Fruit fly (Drosophila melanogaster): ENCODE measurements around the gene CG31676.

The CG31676 gene

DNA sequence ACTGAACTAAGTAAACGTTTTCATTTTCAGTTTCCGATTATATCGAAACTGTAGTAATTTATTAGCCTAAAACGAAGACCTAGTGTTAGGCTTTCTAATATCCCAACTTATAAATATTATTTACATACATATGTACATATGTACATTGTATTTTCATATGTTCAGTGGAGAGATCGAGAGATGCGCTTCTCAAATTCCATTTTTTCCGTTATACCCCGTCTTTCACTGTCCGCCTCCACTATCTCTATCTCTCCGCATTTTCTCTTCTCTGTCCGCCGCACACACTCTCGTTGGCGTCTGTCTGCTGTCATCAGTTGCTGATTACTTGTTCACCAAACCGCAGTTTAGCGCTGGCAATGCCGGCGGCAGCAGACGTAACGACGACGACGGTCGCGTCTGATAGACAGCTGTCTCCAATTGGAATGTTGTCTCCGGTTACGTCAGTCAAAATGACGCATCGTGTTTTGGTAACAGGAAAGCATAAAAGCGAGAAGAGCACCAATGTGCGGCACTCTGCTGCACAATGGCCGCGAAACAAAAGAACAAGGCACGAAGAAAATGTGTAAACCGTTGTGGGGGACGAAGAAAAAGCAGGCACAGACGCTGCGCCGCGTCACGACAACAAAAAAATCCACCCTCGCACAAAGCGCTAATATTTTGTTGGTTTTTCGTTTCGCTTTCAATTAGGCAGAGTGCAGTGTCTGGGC is 17.9 kb upstream of the CG31676 start, which contains the start of gene CG9331 (continued):
- TF ChIP-seq Blimp-1 (GFP tag; optimal IDR thresholded peaks at IDR 0.05) = peak; percentile 76
- no peak for TF ChIP-seq Mad (GFP tag; optimal IDR thresholded peaks at IDR 0.05)
- peak; percentile 21 for TF ChIP-seq chn (GFP tag; optimal IDR thresholded peaks at IDR 0.05)
- peak; percentile 5 for TF ChIP-seq Hmr (GFP tag; optimal IDR thresholded peaks at IDR 0.05)
- no peak for TF ChIP-seq CG6683 (GFP tag; optimal IDR thresholded peaks at IDR 0.05)
- TF ChIP-seq dan (GFP tag; IDR thresholded peaks at IDR 0.05) = no peak
- TF ChIP-seq lola (GFP tag; optimal IDR thresholded peaks at IDR 0.05) = no peak
- no peak for TF ChIP-seq btn (GFP tag; optimal IDR thresholded peaks at IDR 0.05)
- TF ChIP-seq Atf-2 (GFP tag; optimal IDR thresholded peaks at IDR 0.05) = no peak
- peak; percentile 86 for TF ChIP-seq Deaf1 (tag; optimal IDR thresholded peaks at IDR 0.05)
- TF ChIP-seq CG1603 (tag; optimal IDR thresholded peaks at IDR 0.05) = no peak
- no peak for TF ChIP-seq Doc2 (GFP tag; IDR thresholded peaks at IDR 0.05)
- TF ChIP-seq lilli (GFP tag; optimal IDR thresholded peaks at IDR 0.05) = no peak
- no peak for TF ChIP-seq onecut (GFP tag; IDR thresholded peaks at IDR 0.05)
- TF ChIP-seq grau (tag; optimal IDR thresholded peaks at IDR 0.05) = peak; percentile 54
- TF ChIP-seq CG17359 (tag; optimal IDR thresholded peaks at IDR 0.05) = no peak
- TF ChIP-seq dati (GFP tag; IDR thresholded peaks at IDR 0.05) = no peak
- TF ChIP-seq CG7987 (GFP tag; optimal IDR thresholded peaks at IDR 0.05) = no peak
- TF ChIP-seq CG10147 (GFP tag; optimal IDR thresholded peaks at IDR 0.05) = no peak
- peak; percentile 46; the same call in 1 of the 2 replicates for TF ChIP-seq tna (GFP tag; IDR thresholded peaks at IDR 0.05; ENCODE audit: partially characterized antibody)
- no peak for TF ChIP-seq slp2 (GFP tag; optimal IDR thresholded peaks at IDR 0.05)
- no peak for TF ChIP-seq hth (optimal IDR thresholded peaks at IDR 0.05)
- no peak for TF ChIP-seq Mes4 (GFP tag; optimal IDR thresholded peaks at IDR 0.05)
- TF ChIP-seq CG7556 (GFP tag; optimal IDR thresholded peaks at IDR 0.05) = no peak
- TF ChIP-seq CG17568 (GFP tag; optimal IDR thresholded peaks at IDR 0.05) = no peak
- TF ChIP-seq pb (GFP tag; optimal IDR thresholded peaks at IDR 0.05) = peak; percentile 21
- TF ChIP-seq PHDP (tag; optimal IDR thresholded peaks at IDR 0.05) = no peak
- no peak for TF ChIP-seq CG12236 (GFP tag; optimal IDR thresholded peaks at IDR 0.05)
- TF ChIP-seq CG9727 (GFP tag; optimal IDR thresholded peaks at IDR 0.05) = no peak
- no peak for TF ChIP-seq jumu (GFP tag; optimal IDR thresholded peaks at IDR 0.05)
- no peak for TF ChIP-seq Hr78 (GFP tag; optimal IDR thresholded peaks at IDR 0.05)
- TF ChIP-seq Nf-YC (tag; optimal IDR thresholded peaks at IDR 0.05) = no peak
- TF ChIP-seq dmrt11E (tag; optimal IDR thresholded peaks at IDR 0.05) = no peak
- no peak for TF ChIP-seq fru (optimal IDR thresholded peaks at IDR 0.05)
- TF ChIP-seq nmo (GFP tag; optimal IDR thresholded peaks at IDR 0.05) = no peak
- TF ChIP-seq nom (GFP tag; optimal IDR thresholded peaks at IDR 0.05) = peak; percentile 22
- TF ChIP-seq dysf (GFP tag; IDR thresholded peaks at IDR 0.05) = no peak
- no peak; the same call in 2 of the 3 replicates for TF ChIP-seq Doc3 (GFP tag; IDR thresholded peaks at IDR 0.05; ENCODE audit: partially characterized antibody)
- TF ChIP-seq C15 (GFP tag; IDR thresholded peaks at IDR 0.05) = no peak
- no peak for TF ChIP-seq CG2678 (tag; optimal IDR thresholded peaks at IDR 0.05)
- TF ChIP-seq CG11398 (GFP tag; optimal IDR thresholded peaks at IDR 0.05) = no peak
- TF ChIP-seq CG34376 (GFP tag; optimal IDR thresholded peaks at IDR 0.05) = no peak
- TF ChIP-seq ac (GFP tag; optimal IDR thresholded peaks at IDR 0.05) = no peak
- TF ChIP-seq ftz-f1 (GFP tag; optimal IDR thresholded peaks at IDR 0.05) = peak; percentile 46
- no peak for TF ChIP-seq tin (GFP tag; optimal IDR thresholded peaks at IDR 0.05)
- TF ChIP-seq gt (GFP tag; IDR thresholded peaks at IDR 0.05) = no peak
- TF ChIP-seq so (GFP tag; IDR thresholded peaks at IDR 0.05) = peak; percentile 72; the same call in 1 of the 3 replicates
- TF ChIP-seq CG2712 (tag; optimal IDR thresholded peaks at IDR 0.05) = no peak
- no peak for TF ChIP-seq wdn (GFP tag; IDR thresholded peaks at IDR 0.05)
- no peak for TF ChIP-seq inv (GFP tag; IDR thresholded peaks at IDR 0.05; ENCODE audit: partially characterized antibody)

Measured in whole organism, embryonic.